Fruit fly (Drosophila melanogaster): ENCODE results near the gene Ccdc39.
A peak's percentile ranks its signal among the peaks of the same experiment; 100 is the strongest.

Gene Ccdc39

DNA sequence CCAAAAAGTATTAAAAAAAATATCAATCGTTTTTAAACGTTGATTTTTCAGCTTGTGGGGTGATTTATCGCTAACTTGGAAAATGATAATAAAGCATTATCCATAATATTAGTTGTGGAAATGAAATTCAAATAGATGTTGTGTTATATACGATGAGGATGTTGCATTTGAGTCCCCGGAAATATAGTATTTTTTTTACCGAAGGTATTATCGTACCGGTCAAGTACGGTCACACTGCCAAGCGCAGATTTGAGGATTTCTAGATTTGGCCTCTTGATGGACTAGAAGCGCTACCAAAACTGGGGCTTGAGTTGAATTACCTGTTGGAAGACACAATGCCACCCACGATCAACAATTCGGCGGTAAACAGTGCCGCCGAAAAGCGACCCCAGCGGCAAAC is 9.2 kb downstream of the Ccdc39 start (continued):
- 0 out of 2 replicates have a peak, but pooled peaks have one; percentile 14 for TF ChIP-seq al (GFP tag; IDR thresholded peaks at IDR 0.05)
- no peak for TF ChIP-seq seq (GFP tag; IDR thresholded peaks at IDR 0.05)
- TF ChIP-seq lmd (GFP tag; IDR thresholded peaks at IDR 0.05) = peak; percentile 32; the same call in 1 of the 2 replicates
- no peak for TF ChIP-seq CG6813 (GFP tag; optimal IDR thresholded peaks at IDR 0.05)
- no peak for TF ChIP-seq CG3281 (GFP tag; optimal IDR thresholded peaks at IDR 0.05)
- TF ChIP-seq Sry-δ (GFP tag; optimal IDR thresholded peaks at IDR 0.05) = peak; percentile 17
- peak; percentile 44 for TF ChIP-seq CG33213 (GFP tag; optimal IDR thresholded peaks at IDR 0.05)
- TF ChIP-seq Ets65A (GFP tag) = no peak
- TF ChIP-seq CG12744 (GFP tag; optimal IDR thresholded peaks at IDR 0.05) = no peak
- TF ChIP-seq CG7839 (tag; optimal IDR thresholded peaks at IDR 0.05) = peak; percentile 58
- TF ChIP-seq her (GFP tag; optimal IDR thresholded peaks at IDR 0.05) = peak; percentile 98
- TF ChIP-seq Lim3 (GFP tag; IDR thresholded peaks at IDR 0.05) = no peak
- TF ChIP-seq CG14014 (GFP tag; IDR thresholded peaks at IDR 0.05) = no peak
- peak; percentile 43 for TF ChIP-seq E2f2 (GFP tag; IDR thresholded peaks at IDR 0.05)
- TF ChIP-seq CG17328 (GFP tag; IDR thresholded peaks at IDR 0.05) = peak; percentile 43
- no peak for TF ChIP-seq CG16779 (GFP tag; IDR thresholded peaks at IDR 0.05)
- TF ChIP-seq CG7928 (GFP tag; optimal IDR thresholded peaks at IDR 0.05) = no peak
- no peak for TF ChIP-seq zen2 (GFP tag; IDR thresholded peaks at IDR 0.05; ENCODE audit: partially characterized antibody)
- TF ChIP-seq CG4424 (GFP tag; optimal IDR thresholded peaks at IDR 0.05) = peak; percentile 20
- no peak for TF ChIP-seq E2f1 (GFP tag; IDR thresholded peaks at IDR 0.05)
- TF ChIP-seq zfh1 (GFP tag; IDR thresholded peaks at IDR 0.05) = peak; percentile 58; the same call in 1 of the 3 replicates
- no peak for TF ChIP-seq Optix (GFP tag; IDR thresholded peaks at IDR 0.05)
- no peak for TF ChIP-seq sna (GFP tag; IDR thresholded peaks at IDR 0.05; ENCODE audit: partially characterized antibody)
- no peak for TF ChIP-seq CG10543 (GFP tag; optimal IDR thresholded peaks at IDR 0.05)
- no peak for TF ChIP-seq chm (GFP tag; IDR thresholded peaks at IDR 0.05)
- TF ChIP-seq dmrt99B (tag; optimal IDR thresholded peaks at IDR 0.05) = no peak
- peak; percentile 32 for TF ChIP-seq Fer2 (tag; optimal IDR thresholded peaks at IDR 0.05)
- peak; percentile 32 for TF ChIP-seq Chrac-16 (GFP tag; optimal IDR thresholded peaks at IDR 0.05)
- no peak for TF ChIP-seq CG2875 (GFP tag; optimal IDR thresholded peaks at IDR 0.05)
- TF ChIP-seq zen (tag; optimal IDR thresholded peaks at IDR 0.05) = peak; percentile 34
- no peak for TF ChIP-seq CG11560 (tag; IDR thresholded peaks at IDR 0.05)
- 0 out of 3 replicates have a peak, but pooled peaks have one; percentile 15 for TF ChIP-seq ase (GFP tag; IDR thresholded peaks at IDR 0.05)
- peak; percentile 21 for TF ChIP-seq sug (tag; optimal IDR thresholded peaks at IDR 0.05)
- no peak for TF ChIP-seq rib (GFP tag; IDR thresholded peaks at IDR 0.05)
- TF ChIP-seq CG3995 (GFP tag; optimal IDR thresholded peaks at IDR 0.05) = peak; percentile 34
- no peak for TF ChIP-seq Drgx (GFP tag; IDR thresholded peaks at IDR 0.05)
- peak; percentile 13 for TF ChIP-seq Elba2 (GFP tag; optimal IDR thresholded peaks at IDR 0.05)
- no peak for TF ChIP-seq CG2199 (GFP tag; IDR thresholded peaks at IDR 0.05)
- 0 out of 2 replicates have a peak, but pooled peaks have one; percentile 28 for TF ChIP-seq ranshi (GFP tag; IDR thresholded peaks at IDR 0.05)
- peak; percentile 33 for TF ChIP-seq Camta (GFP tag; optimal IDR thresholded peaks at IDR 0.05)
- no peak for TF ChIP-seq CG5180 (GFP tag; optimal IDR thresholded peaks at IDR 0.05)
- peak; percentile 57; the same call in 1 of the 3 replicates for TF ChIP-seq ken (GFP tag; IDR thresholded peaks at IDR 0.05)
- peak; percentile 38 for TF ChIP-seq Hr3 (GFP tag; optimal IDR thresholded peaks at IDR 0.05)
- no peak for TF ChIP-seq CkIIα-i1 (GFP tag; IDR thresholded peaks at IDR 0.05)
- TF ChIP-seq Dll (GFP tag; IDR thresholded peaks at IDR 0.05; ENCODE audit: partially characterized antibody) = no peak
- no peak for TF ChIP-seq so (GFP tag; IDR thresholded peaks at IDR 0.05)
- no peak for TF ChIP-seq CG6683 (GFP tag; optimal IDR thresholded peaks at IDR 0.05)
- TF ChIP-seq D19B (GFP tag; optimal IDR thresholded peaks at IDR 0.05) = no peak
- TF ChIP-seq bigmax (GFP tag; optimal IDR thresholded peaks at IDR 0.05) = no peak
- peak; percentile 13 for TF ChIP-seq CG13123 (GFP tag; optimal IDR thresholded peaks at IDR 0.05)
- TF ChIP-seq Myb (GFP tag; optimal IDR thresholded peaks at IDR 0.05) = peak; percentile 50
- TF ChIP-seq esg (GFP tag; conservative IDR thresholded peaks at IDR 0.05) = peak; percentile 19; the same call in 1 of the 2 replicates
